Worm (Caenorhabditis elegans): ENCODE measurements around the gene srz-70.

- TF ChIP-seq nhr-43 (tag; optimal IDR thresholded peaks at IDR 0.05; ENCODE audit: poor library complexity, severe bottlenecking) (no peak), snpc-4 (tag; optimal IDR thresholded peaks at IDR 0.05) (no peak), elt-1 (tag; optimal IDR thresholded peaks at IDR 0.05) (no peak), zag-1 (tag; optimal IDR thresholded peaks at IDR 0.05) (no peak), eor-1 (tag; optimal IDR thresholded peaks at IDR 0.05) (no peak), aly-2 (tag; optimal IDR thresholded peaks at IDR 0.05) (no peak)
These were observed 41.6 kb upstream of the srz-70 start for ce11 chrIV:3520374-3520773.
